Fruit fly (Drosophila melanogaster): ENCODE measurements around the gene r.

r gene

DNA sequence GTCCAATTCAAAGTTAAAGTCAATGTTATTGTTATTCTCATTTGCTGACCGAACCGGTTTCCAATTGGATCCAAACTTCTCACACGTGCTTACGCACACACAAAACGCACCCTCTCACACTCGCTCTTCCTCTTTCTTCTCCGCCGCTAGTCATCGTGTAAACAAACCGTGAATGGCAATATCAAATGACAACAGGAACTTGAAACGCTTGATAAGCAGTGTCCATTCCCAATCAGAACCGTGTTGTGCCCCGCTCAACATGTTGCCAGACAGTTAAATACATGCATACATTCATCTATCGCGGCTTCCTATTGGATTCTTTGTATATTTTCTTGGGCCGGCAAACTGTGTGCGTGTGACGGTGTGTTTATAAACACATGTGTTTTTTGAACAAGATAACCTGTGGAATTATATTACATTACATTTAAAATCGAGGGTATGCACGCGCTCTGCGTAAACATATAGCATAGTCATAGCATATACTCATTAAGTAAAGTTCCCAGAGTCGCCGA lies 621 bp downstream of the r start (continued):
- TF ChIP-seq tup (GFP tag; optimal IDR thresholded peaks at IDR 0.05) (no peak), dysf (GFP tag; IDR thresholded peaks at IDR 0.05) (no peak), CG10366 (GFP tag; IDR thresholded peaks at IDR 0.05) (no peak), ERR (GFP tag; optimal IDR thresholded peaks at IDR 0.05) (no peak), pnt (GFP tag; optimal IDR thresholded peaks at IDR 0.05) (no peak), CG10979 (tag; optimal IDR thresholded peaks at IDR 0.05) (no peak), Oli (tag; optimal IDR thresholded peaks at IDR 0.05) (no peak), ash1 (GFP tag; optimal IDR thresholded peaks at IDR 0.05) (no peak), Nf-YA (GFP tag; IDR thresholded peaks at IDR 0.05) (no peak), Xbp1 (GFP tag; optimal IDR thresholded peaks at IDR 0.05) (no peak), Hmr (GFP tag; optimal IDR thresholded peaks at IDR 0.05) (peak; percentile 11), pita (GFP tag; optimal IDR thresholded peaks at IDR 0.05) (no peak), CG9437 (GFP tag; optimal IDR thresholded peaks at IDR 0.05) (no peak), al (GFP tag; IDR thresholded peaks at IDR 0.05) (no peak), wor (GFP tag; IDR thresholded peaks at IDR 0.05) (no peak), CG1602 (GFP tag; optimal IDR thresholded peaks at IDR 0.05) (no peak), esg (GFP tag; conservative IDR thresholded peaks at IDR 0.05) (no peak), CG4730 (GFP tag; IDR thresholded peaks at IDR 0.05) (no peak), Hey (tag; optimal IDR thresholded peaks at IDR 0.05) (no peak), knrl (GFP tag; IDR thresholded peaks at IDR 0.05; ENCODE audit: partially characterized antibody) (no peak), gt (GFP tag; IDR thresholded peaks at IDR 0.05) (no peak), CG33213 (GFP tag; optimal IDR thresholded peaks at IDR 0.05) (no peak), tgo (GFP tag; IDR thresholded peaks at IDR 0.05) (no peak), tll (GFP tag; optimal IDR thresholded peaks at IDR 0.05) (peak in 1 of 2 experiments; percentile 61), pho (GFP tag; optimal IDR thresholded peaks at IDR 0.05) (no peak), HLH54F (GFP tag; optimal IDR thresholded peaks at IDR 0.05) (no peak), Nf-YB (GFP tag; optimal IDR thresholded peaks at IDR 0.05) (peak; percentile 70), Atf6 (GFP tag; IDR thresholded peaks at IDR 0.05) (no peak), phol (tag; optimal IDR thresholded peaks at IDR 0.05) (no peak), ssp (GFP tag; IDR thresholded peaks at IDR 0.05) (no peak), oc (tag; optimal IDR thresholded peaks at IDR 0.05) (peak; percentile 41), CG15696 (tag; optimal IDR thresholded peaks at IDR 0.05) (peak; percentile 16), Fer2 (tag; optimal IDR thresholded peaks at IDR 0.05) (no peak), CG17186 (GFP tag; optimal IDR thresholded peaks at IDR 0.05) (no peak), CG4328 (GFP tag; optimal IDR thresholded peaks at IDR 0.05) (no peak), fd3F (GFP tag; optimal IDR thresholded peaks at IDR 0.05) (no peak), Dp (GFP tag; optimal IDR thresholded peaks at IDR 0.05) (no peak), GATAe (GFP tag; conservative IDR thresholded peaks at IDR 0.05) (no peak), ase (GFP tag; IDR thresholded peaks at IDR 0.05) (no peak), CG42726 (GFP tag; IDR thresholded peaks at IDR 0.05; ENCODE audit: partially characterized antibody) (no peak), CG13624 (GFP tag; optimal IDR thresholded peaks at IDR 0.05) (no peak), chif (GFP tag; optimal IDR thresholded peaks at IDR 0.05) (no peak), tna (GFP tag; IDR thresholded peaks at IDR 0.05; ENCODE audit: partially characterized antibody) (no peak), Hr51 (GFP tag; optimal IDR thresholded peaks at IDR 0.05) (peak in 1 of 2 experiments; percentile 7), CG17361 (GFP tag; IDR thresholded peaks at IDR 0.05) (no peak), rib (GFP tag; IDR thresholded peaks at IDR 0.05) (0 out of 2 replicates have a peak, but pooled peaks have one; percentile 57), jigr1 (GFP tag; IDR thresholded peaks at IDR 0.05) (no peak), Sox102F (GFP tag; optimal IDR thresholded peaks at IDR 0.05) (no peak), CG12155 (GFP tag; optimal IDR thresholded peaks at IDR 0.05) (no peak), Asciz (GFP tag; optimal IDR thresholded peaks at IDR 0.05) (no peak), CG16815 (GFP tag; optimal IDR thresholded peaks at IDR 0.05) (no peak)
